Fruit fly (Drosophila melanogaster) whole organism, embryonic: ENCODE results near the gene Utx.

ENCODE experiments used
- Aef1 ChIP-seq: fragments of 200-800 bp; sonication (Bioruptor generic); IDR thresholded peaks from 3 replicates; pipeline ENCODE4 v1.3.6; 2022; ENCODE audit warnings: missing biosample characterization, missing genetic modification characterization
- Antp ChIP-seq: fragments of 200-800 bp; sonication (Bioruptor generic); optimal IDR thresholded peaks from 3 replicates; lab custom pipeline; 2016; ENCODE audit warnings: missing biosample characterization, missing genetic modification characterization
- Awh ChIP-seq: fragments of 200-800 bp; sonication (Bioruptor generic); IDR thresholded peaks from 2 replicates; pipeline ENCODE4, ENCODE4 v1.3.6; 2022; ENCODE audit warnings: missing biosample characterization, missing genetic modification characterization
- Bdp1 ChIP-seq: fragments of 200-800 bp; sonication (Bioruptor generic); optimal IDR thresholded peaks from 3 replicates; lab custom pipeline; 2016; ENCODE audit warnings: missing biosample characterization, missing genetic modification characterization
- CG11398 ChIP-seq: fragments of 200-800 bp; sonication (Bioruptor generic); optimal IDR thresholded peaks from 2 replicates; lab custom pipeline; 2016; ENCODE audit warnings: missing biosample characterization, missing genetic modification characterization
- CG11696 ChIP-seq: fragments of 200-800 bp; sonication (Bioruptor generic); IDR thresholded peaks from 2 replicates; pipeline ENCODE4 v1.3.6; 2022; ENCODE audit warnings: missing biosample characterization, missing genetic modification characterization
- CG12071 ChIP-seq: fragments of 200-800 bp; sonication (Bioruptor generic); optimal IDR thresholded peaks from 3 replicates; lab custom pipeline; 2018; ENCODE audit warnings: missing biosample characterization, mild to moderate bottlenecking, missing genetic modification characterization
- CG12744 ChIP-seq: fragments of 200-800 bp; sonication (Bioruptor generic); optimal IDR thresholded peaks from 2 replicates; lab custom pipeline; 2016; ENCODE audit warnings: missing biosample characterization, missing genetic modification characterization
- CG13123 ChIP-seq: fragments of 200-800 bp; sonication (Bioruptor generic); optimal IDR thresholded peaks from 2 replicates; lab custom pipeline; 2016; ENCODE audit warnings: missing biosample characterization, missing genetic modification characterization
- CG13287 ChIP-seq: fragments of 200-800 bp; sonication (Bioruptor generic); IDR thresholded peaks from 2 replicates; pipeline ENCODE4 v1.3.6; 2022; ENCODE audit warnings: missing biosample characterization, missing genetic modification characterization; ENCODE audit not compliant: partially characterized antibody
- CG15601 ChIP-seq: fragments of 200-800 bp; sonication (Bioruptor generic); optimal IDR thresholded peaks from 3 replicates; lab custom pipeline; 2019; ENCODE audit warnings: missing biosample characterization, mild to moderate bottlenecking, missing genetic modification characterization, moderate library complexity
- CG18011 ChIP-seq: fragments of 200-800 bp; sonication (Bioruptor generic); optimal IDR thresholded peaks from 2 replicates; lab custom pipeline; 2017; ENCODE audit warnings: missing biosample characterization, missing genetic modification characterization, mild to moderate bottlenecking, moderate library complexity, missing genotype
- CG2116 ChIP-seq: fragments of 200-800 bp; sonication (Bioruptor generic); optimal IDR thresholded peaks from 3 replicates; lab custom pipeline; 2018; ENCODE audit warnings: missing biosample characterization, mild to moderate bottlenecking, missing genetic modification characterization
- CG2202 ChIP-seq: fragments of 200-800 bp; sonication (Bioruptor generic); optimal IDR thresholded peaks from 2 replicates; lab custom pipeline; 2018; ENCODE audit warnings: missing biosample characterization, mild to moderate bottlenecking, missing genetic modification characterization
- CG2678 ChIP-seq: fragments of 200-800 bp; sonication (Bioruptor generic); optimal IDR thresholded peaks from 3 replicates; lab custom pipeline; 2019; ENCODE audit warnings: missing biosample characterization, mild to moderate bottlenecking, missing genetic modification characterization, moderate library complexity
- CG30020 ChIP-seq: fragments of 200-800 bp; optimal IDR thresholded peaks from 2 replicates; lab custom pipeline; 2019; ENCODE audit warnings: missing biosample characterization, mild to moderate bottlenecking, missing genetic modification characterization, moderate library complexity
- CG43689 ChIP-seq: fragments of 200-800 bp; sonication (Bioruptor generic); IDR thresholded peaks from 2 replicates; pipeline ENCODE4 v1.3.6; 2022; ENCODE audit warnings: missing biosample characterization, missing genetic modification characterization
- CG4707 ChIP-seq: fragments of 200-800 bp; sonication (Bioruptor generic); optimal IDR thresholded peaks from 2 replicates; lab custom pipeline; 2018; ENCODE audit warnings: missing biosample characterization, mild to moderate bottlenecking, missing genetic modification characterization, moderate library complexity
- CG6683 ChIP-seq: fragments of 200-800 bp; sonication (Bioruptor generic); optimal IDR thresholded peaks from 2 replicates; lab custom pipeline; 2017; ENCODE audit warnings: missing biosample characterization, mild to moderate bottlenecking, missing genetic modification characterization, missing genetic modification reagents
- CG7839 ChIP-seq: fragments of 200-800 bp; sonication (Bioruptor generic); optimal IDR thresholded peaks from 3 replicates; lab custom pipeline; 2018; ENCODE audit warnings: missing biosample characterization, mild to moderate bottlenecking, missing genetic modification characterization, moderate library complexity
- CoRest ChIP-seq: fragments of 200-800 bp; sonication (Bioruptor generic); optimal IDR thresholded peaks from 3 replicates; lab custom pipeline; 2018; ENCODE audit warnings: missing biosample characterization, mild to moderate bottlenecking, missing genetic modification characterization, moderate library complexity
- D ChIP-seq, 2 experiments: fragments of 200-800 bp in 1 of 2; fragments of >200 bp in 1 of 2; sonication (Bioruptor generic) in 1 of 2; optimal IDR thresholded peaks; 2 replicates in 1 of 2; 3 replicates in 1 of 2; lab custom pipeline; 2017; ENCODE audit warnings: mild to moderate bottlenecking in 1 of 2, missing biosample characterization in 1 of 2, missing genetic modification characterization in 1 of 2, missing genetic modification reagents in 1 of 2
- D19A ChIP-seq: fragments of 200-800 bp; optimal IDR thresholded peaks from 3 replicates; lab custom pipeline; 2019; ENCODE audit warnings: missing biosample characterization, mild to moderate bottlenecking, missing genetic modification characterization, moderate library complexity
- Dll ChIP-seq: fragments of 200-800 bp; sonication (Bioruptor generic); IDR thresholded peaks from 4 replicates; pipeline ENCODE4 v1.3.6; 2022; ENCODE audit warnings: missing biosample characterization, missing genetic modification characterization; ENCODE audit not compliant: partially characterized antibody
- ERR ChIP-seq: fragments of 200-800 bp; sonication (Bioruptor generic); optimal IDR thresholded peaks from 2 replicates; lab custom pipeline; 2016; ENCODE audit warnings: missing biosample characterization, missing genetic modification characterization
- Gsc ChIP-seq: fragments of 200-800 bp; sonication (Bioruptor generic); IDR thresholded peaks from 2 replicates; pipeline ENCODE4 v1.3.6; 2022; ENCODE audit warnings: missing biosample characterization, missing genetic modification characterization
- HHEX ChIP-seq: fragments of 200-800 bp; sonication (Bioruptor generic); optimal IDR thresholded peaks from 3 replicates; lab custom pipeline; 2017; ENCODE audit warnings: missing biosample characterization, mild to moderate bottlenecking, missing genetic modification characterization, missing genetic modification reagents
- Med ChIP-seq: fragments of 200-800 bp; sonication (Bioruptor generic); peaks from one replicate; lab custom pipeline; 2016; ENCODE audit warnings: missing biosample characterization, missing genetic modification characterization, mild to moderate bottlenecking, inconsistent platforms, moderate library complexity
- Meics ChIP-seq: fragments of 200-800 bp; sonication (Bioruptor generic); optimal IDR thresholded peaks from 2 replicates; lab custom pipeline; 2017; ENCODE audit warnings: missing biosample characterization, mild to moderate bottlenecking, missing genetic modification characterization
- Nf-YB ChIP-seq: fragments of 200-800 bp; sonication (Bioruptor generic); optimal IDR thresholded peaks from 3 replicates; lab custom pipeline; 2019; ENCODE audit warnings: missing biosample characterization, mild to moderate bottlenecking, missing genetic modification characterization, moderate library complexity
- Scr ChIP-seq: fragments of 200-800 bp; sonication (Bioruptor generic); IDR thresholded peaks from 2 replicates; pipeline ENCODE4 v1.3.6; 2022; ENCODE audit warnings: missing biosample characterization, missing genetic modification characterization; ENCODE audit not compliant: partially characterized antibody
- TFAM ChIP-seq: fragments of 200-800 bp; sonication (Bioruptor generic); optimal IDR thresholded peaks from 2 replicates; lab custom pipeline; 2017; ENCODE audit warnings: missing biosample characterization, missing genetic modification characterization, inconsistent platforms
- bigmax ChIP-seq: fragments of 200-800 bp; sonication (Bioruptor generic); optimal IDR thresholded peaks from 2 replicates; lab custom pipeline; 2018; ENCODE audit warnings: missing biosample characterization, mild to moderate bottlenecking, missing genetic modification characterization
- bsh ChIP-seq, 2 experiments: fragments of 200-800 bp; sonication (Bioruptor generic); optimal IDR thresholded peaks; 2 replicates each; lab custom pipeline; 2017 to 2018; ENCODE audit warnings: mild to moderate bottlenecking in 2 of 2, missing biosample characterization in 2 of 2, missing genetic modification characterization in 2 of 2, moderate library complexity in 1 of 2
- caup ChIP-seq: fragments of 200-800 bp; sonication (Bioruptor generic); optimal IDR thresholded peaks from 3 replicates; lab custom pipeline; 2017; ENCODE audit warnings: missing biosample characterization, mild to moderate bottlenecking, missing genetic modification characterization, moderate library complexity; ENCODE audit not compliant: severe bottlenecking
- crp ChIP-seq, 2 experiments: fragments of 200-800 bp; sonication (Bioruptor generic); optimal IDR thresholded peaks; 2 replicates in 1 of 2; 3 replicates in 1 of 2; lab custom pipeline; 2017; ENCODE audit warnings: missing biosample characterization in 2 of 2, missing genetic modification characterization in 2 of 2, mild to moderate bottlenecking in 1 of 2, moderate library complexity in 1 of 2
- dm ChIP-seq: fragments of 200-800 bp; sonication (Bioruptor generic); optimal IDR thresholded peaks from 3 replicates; lab custom pipeline; 2016; ENCODE audit warnings: missing biosample characterization, missing genetic modification characterization
- dpn ChIP-seq, 2 experiments: fragments of 200-800 bp; sonication (Bioruptor generic); optimal IDR thresholded peaks; 3 replicates each; lab custom pipeline; 2016; ENCODE audit warnings: missing biosample characterization in 2 of 2, missing genetic modification characterization in 2 of 2
- dysf ChIP-seq: fragments of 200-800 bp; sonication (Bioruptor generic); IDR thresholded peaks from 3 replicates; pipeline ENCODE4 v1.3.6; 2022; ENCODE audit warnings: missing biosample characterization, missing genetic modification characterization
- fd102C ChIP-seq: fragments of 200-800 bp; sonication (Bioruptor generic); optimal IDR thresholded peaks from 2 replicates; lab custom pipeline; 2018; ENCODE audit warnings: missing biosample characterization, mild to moderate bottlenecking, missing genetic modification characterization, moderate library complexity
- ind ChIP-seq: fragments of 200-800 bp; sonication (Bioruptor generic); optimal IDR thresholded peaks from 3 replicates; lab custom pipeline; 2016; ENCODE audit warnings: missing biosample characterization, missing genetic modification characterization
- lab ChIP-seq: fragments of 200-800 bp; sonication (Bioruptor generic); optimal IDR thresholded peaks from 3 replicates; lab custom pipeline; 2017; ENCODE audit warnings: missing biosample characterization, missing genetic modification characterization, mild to moderate bottlenecking, moderate library complexity, missing genetic modification reagents
- lbe ChIP-seq: fragments of 200-800 bp; sonication (Bioruptor generic); optimal IDR thresholded peaks from 2 replicates; lab custom pipeline; 2016; ENCODE audit warnings: missing biosample characterization, mild to moderate bottlenecking, missing genetic modification characterization
- nmo ChIP-seq: fragments of 200-800 bp; sonication (Bioruptor generic); optimal IDR thresholded peaks from 2 replicates; lab custom pipeline; 2018; ENCODE audit warnings: missing biosample characterization, mild to moderate bottlenecking, missing genetic modification characterization, moderate library complexity
- schlank ChIP-seq: fragments of 200-800 bp; sonication (Bioruptor generic); optimal IDR thresholded peaks from 2 replicates; lab custom pipeline; 2018; ENCODE audit warnings: missing biosample characterization, mild to moderate bottlenecking, missing genetic modification characterization
- sisA ChIP-seq: fragments of 200-800 bp; sonication (Bioruptor generic); IDR thresholded peaks from 2 replicates; pipeline ENCODE4 v1.3.6; 2022; ENCODE audit warnings: missing biosample characterization, missing genetic modification characterization
- tgo ChIP-seq: fragments of 200-800 bp; sonication (Bioruptor generic); IDR thresholded peaks from 3 replicates; pipeline ENCODE4 v1.3.6; 2022; ENCODE audit warnings: missing biosample characterization, missing genetic modification characterization
- tin ChIP-seq: fragments of 200-800 bp; sonication (Bioruptor generic); optimal IDR thresholded peaks from 3 replicates; lab custom pipeline; 2016; ENCODE audit warnings: missing biosample characterization, missing genetic modification characterization
- vnd ChIP-seq: fragments of 200-800 bp; sonication (Bioruptor generic); IDR thresholded peaks from 3 replicates; pipeline ENCODE4 v1.3.6; 2022; ENCODE audit warnings: missing biosample characterization, missing genetic modification characterization; ENCODE audit not compliant: partially characterized antibody
- zfh2 ChIP-seq: fragments of 200-800 bp; sonication (Bioruptor generic); optimal IDR thresholded peaks from 2 replicates; lab custom pipeline; 2016; ENCODE audit warnings: missing biosample characterization, missing genetic modification characterization

The Utx gene

dm6 chr2L:10230455-10230854, 48.2 kb downstream of the Utx start (continued):
- TF ChIP-seq CG12744 (GFP tag; lab: Kevin White, UChicago) (no peak), lab (GFP tag; lab: Kevin White, UChicago) (no peak), Gsc (GFP tag; lab: Robert Waterston, UW) (no peak), CG18011 (GFP tag; lab: Kevin White, UChicago) (no peak), dpn (GFP tag; optimal IDR thresholded peaks at IDR 0.05; lab: Kevin White, UChicago) (no peak), Scr (GFP tag; lab: Robert Waterston, UW) (peak; percentile 64), caup (GFP tag; lab: Kevin White, UChicago) (no peak), ERR (GFP tag; lab: Kevin White, UChicago) (no peak), CoRest (tag; lab: Kevin White, UChicago) (no peak), Aef1 (GFP tag; lab: Robert Waterston, UW) (no peak), CG4707 (no peak), nmo (GFP tag; lab: Kevin White, UChicago) (no peak), bsh (GFP tag; optimal IDR thresholded peaks at IDR 0.05; lab: Kevin White, UChicago) (no peak), Med (GFP tag; lab: Kevin White, UChicago) (no peak), fd102C (GFP tag; lab: Kevin White, UChicago) (no peak), Nf-YB (GFP tag; lab: Kevin White, UChicago) (no peak), CG30020 (tag; lab: Kevin White, UChicago) (no peak), Antp (no peak), HHEX (GFP tag; lab: Kevin White, UChicago) (no peak), CG13287 (peak; percentile 64), CG2678 (tag; lab: Kevin White, UChicago) (no peak), dysf (GFP tag; lab: Robert Waterston, UW) (no peak), CG2116 (peak; percentile 24), zfh2 (GFP tag; lab: Kevin White, UChicago) (no peak), Bdp1 (GFP tag; lab: Kevin White, UChicago) (no peak), CG15601 (no peak), CG2202 (tag; lab: Kevin White, UChicago) (no peak), CG43689 (GFP tag; lab: Robert Waterston, UW) (no peak), CG13123 (no peak), CG12071 (no peak), TFAM (no peak), bigmax (GFP tag; lab: Kevin White, UChicago) (no peak), Awh (GFP tag; lab: Robert Waterston, UW) (no peak), CG11398 (no peak), schlank (tag; lab: Kevin White, UChicago) (no peak), CG6683 (GFP tag; lab: Kevin White, UChicago) (no peak), dm (GFP tag; lab: Kevin White, UChicago) (no peak), tin (GFP tag; lab: Kevin White, UChicago) (no peak), ind (no peak), D (optimal IDR thresholded peaks at IDR 0.05; lab: Kevin White, UChicago) (no peak), D (GFP tag; optimal IDR thresholded peaks at IDR 0.05; lab: Kevin White, UChicago) (no peak), Dll (GFP tag; lab: Robert Waterston, UW) (peak; percentile 54; the same call in 3 of the 4 replicates), tgo (GFP tag; lab: Robert Waterston, UW) (no peak), lbe (GFP tag; lab: Kevin White, UChicago) (no peak), CG11696 (GFP tag; lab: Robert Waterston, UW) (no peak), Meics (GFP tag; lab: Kevin White, UChicago) (no peak), sisA (GFP tag; lab: Robert Waterston, UW) (no peak), D19A (tag; lab: Kevin White, UChicago) (no peak), crp (GFP tag; optimal IDR thresholded peaks at IDR 0.05; lab: Kevin White, UChicago) (no peak), CG7839 (tag; lab: Kevin White, UChicago) (no peak), vnd (GFP tag; lab: Robert Waterston, UW) (peak; percentile 44; the same call in 2 of the 3 replicates)
